Fruit fly (Drosophila melanogaster): ENCODE measurements around the gene TM9SF4.

- TF ChIP-seq kay (GFP tag; ENCODE audit: borderline replicate concordance) (no peak), Crg-1 (GFP tag; optimal IDR thresholded peaks at IDR 0.05) (no peak), cic (GFP tag; optimal IDR thresholded peaks at IDR 0.05) (no peak), toe (GFP tag; optimal IDR thresholded peaks at IDR 0.05) (no peak), CG11617 (GFP tag; optimal IDR thresholded peaks at IDR 0.05) (no peak), Clk (GFP tag; optimal IDR thresholded peaks at IDR 0.05) (no peak), tj (GFP tag; optimal IDR thresholded peaks at IDR 0.05) (no peak), ovo (GFP tag; optimal IDR thresholded peaks at IDR 0.05) (no peak), Mnt (GFP tag; optimal IDR thresholded peaks at IDR 0.05) (no peak)
Observed at dm6 chr2L:13732287-13732686, 14.5 kb upstream of the TM9SF4 start.

Data from whole organism, adult.